Worm (Caenorhabditis elegans): Measurements from ENCODE around the gene Y43F8B.24.

ce11 chrV:19436307-19436706 is 20.9 kb upstream of the Y43F8B.24 start, which contains the start of gene C25F9.14:
- TF ChIP-seq ceh-43 (GFP tag; optimal IDR thresholded peaks at IDR 0.05) (no peak), lin-13 (tag; optimal IDR thresholded peaks at IDR 0.05) (no peak), ztf-11 (tag; optimal IDR thresholded peaks at IDR 0.05) (no peak), nhr-76 (tag; optimal IDR thresholded peaks at IDR 0.05) (no peak), nhr-12 (tag; optimal IDR thresholded peaks at IDR 0.05) (no peak), unc-62 (GFP tag; optimal IDR thresholded peaks at IDR 0.05) (no peak), nhr-2 (tag; optimal IDR thresholded peaks at IDR 0.05) (no peak), pha-4 (tag; optimal IDR thresholded peaks at IDR 0.05) (no peak), flh-1 (GFP tag; optimal IDR thresholded peaks at IDR 0.05) (no peak), hlh-1 (tag; optimal IDR thresholded peaks at IDR 0.05) (no peak), elt-1 (tag; optimal IDR thresholded peaks at IDR 0.05; ENCODE audit: borderline replicate concordance, insufficient read depth) (no peak)
